Worm (Caenorhabditis elegans) whole organism, L4 larva: ENCODE results near the gene F38E9.6.

Experiments used
- D1046.2 ChIP-seq: fragments of 200-800 bp; sonication (Bioruptor generic); IDR thresholded peaks from 2 replicates; pipeline ENCODE4 v1.3.6; 2022; ENCODE audit warnings: missing genetic modification characterization, missing compliant biosample characterization
- F26F4.8 ChIP-seq: fragments of 200-800 bp; sonication (Bioruptor generic); conservative IDR thresholded peaks from 2 replicates; pipeline ENCODE4 v1.3.6; 2022; ENCODE audit warnings: missing genetic modification characterization, missing compliant biosample characterization
- F44E2.7 ChIP-seq: fragments of 200-800 bp; sonication (Bioruptor generic); IDR thresholded peaks from 2 replicates; pipeline ENCODE4 v2.1.2; 2022; ENCODE audit warnings: missing genetic modification characterization, missing compliant biosample characterization
- R02D3.7 ChIP-seq: fragments of 150-350 bp; sonication (generic microtip); optimal IDR thresholded peaks from 3 replicates; lab custom pipeline; 2014; ENCODE audit warnings: missing biosample characterization, missing genetic modification characterization
- Y48G9A.11 ChIP-seq: fragments of 200-800 bp; sonication (Bioruptor generic); IDR thresholded peaks from 2 replicates; pipeline ENCODE4 v1.3.6; 2022; ENCODE audit warnings: missing genetic modification reagents, missing genetic modification characterization, missing compliant biosample characterization
- Y75B8A.6 ChIP-seq: fragments of 200-800 bp; sonication (Bioruptor generic); IDR thresholded peaks from 2 replicates; pipeline ENCODE4 v1.3.6; 2022; ENCODE audit warnings: missing genetic modification reagents, missing genetic modification characterization, missing compliant biosample characterization
- aha-1 ChIP-seq: fragments of 150-350 bp; peaks from one replicate; lab custom pipeline; 2014; ENCODE audit warnings: missing biosample characterization, missing genetic modification characterization
- aly-2 ChIP-seq: sonication (generic microtip); optimal IDR thresholded peaks from 2 replicates; lab custom pipeline; 2018; ENCODE audit warnings: missing biosample characterization, missing genetic modification characterization
- arid-1 ChIP-seq: fragments of 200-800 bp; sonication (Bioruptor generic); conservative IDR thresholded peaks from 2 replicates; pipeline ENCODE4 v1.3.6; 2022; ENCODE audit warnings: missing genetic modification reagents, missing genetic modification characterization, missing compliant biosample characterization
- attf-4 ChIP-seq: sonication (generic microtip); optimal IDR thresholded peaks from 3 replicates; lab custom pipeline; 2017; ENCODE audit warnings: missing biosample characterization, missing genetic modification characterization
- ceh-20 ChIP-seq: fragments of 200-800 bp; sonication (Bioruptor generic); IDR thresholded peaks from 2 replicates; pipeline ENCODE4 v1.3.6; 2022; ENCODE audit warnings: missing genetic modification reagents, missing genetic modification characterization, missing compliant biosample characterization
- ceh-44 ChIP-seq: fragments of 200-800 bp; sonication (Bioruptor generic); IDR thresholded peaks from 2 replicates; pipeline ENCODE4 v1.3.6; 2022; ENCODE audit warnings: missing genetic modification reagents, missing genetic modification characterization, missing compliant biosample characterization
- ceh-82 ChIP-seq: sonication (generic microtip); optimal IDR thresholded peaks from 2 replicates; lab custom pipeline; 2017; ENCODE audit warnings: missing biosample characterization, missing genetic modification characterization
- ces-1 ChIP-seq: fragments of 150-350 bp; sonication (generic microtip); optimal IDR thresholded peaks from 4 replicates; lab custom pipeline; 2014; ENCODE audit warnings: missing biosample characterization, missing genetic modification reagents, missing genetic modification characterization
- cey-2 ChIP-seq: sonication (generic microtip); optimal IDR thresholded peaks from 3 replicates; lab custom pipeline; 2017; ENCODE audit warnings: missing genetic modification characterization, mild to moderate bottlenecking, missing compliant biosample characterization, antibody characterized with exemption, borderline replicate concordance; ENCODE audit not compliant: insufficient read depth
- dmd-6 ChIP-seq: fragments of 200-800 bp; sonication (Bioruptor generic); IDR thresholded peaks from 2 replicates; pipeline ENCODE4 v1.3.6; 2022; ENCODE audit warnings: missing genetic modification reagents, missing genetic modification characterization, missing compliant biosample characterization
- dmd-9 ChIP-seq: fragments of 200-800 bp; sonication (Bioruptor generic); IDR thresholded peaks from 2 replicates; pipeline ENCODE4 v1.3.6; 2022; ENCODE audit warnings: missing genetic modification reagents, missing genetic modification characterization, missing compliant biosample characterization
- dve-1 ChIP-seq: sonication (generic microtip); optimal IDR thresholded peaks from 2 replicates; lab custom pipeline; 2017; ENCODE audit warnings: antibody characterized with exemption, mild to moderate bottlenecking, missing genetic modification characterization, missing compliant biosample characterization; ENCODE audit not compliant: insufficient read depth
- egl-27 ChIP-seq: sonication (generic microtip); optimal IDR thresholded peaks from 3 replicates; lab custom pipeline; 2017; ENCODE audit warnings: missing biosample characterization, missing genetic modification reagents, missing genetic modification characterization
- egl-43 ChIP-seq: fragments of 200-800 bp; sonication (Bioruptor generic); IDR thresholded peaks from 2 replicates; pipeline ENCODE4 v1.3.6; 2022; ENCODE audit warnings: missing genetic modification reagents, missing genetic modification characterization, missing compliant biosample characterization
- fkh-10 ChIP-seq: fragments of 150-350 bp; optimal IDR thresholded peaks from 2 replicates; lab custom pipeline; 2014; ENCODE audit warnings: missing biosample characterization, missing genetic modification reagents, missing genetic modification characterization
- gei-8 ChIP-seq: fragments of 200-800 bp; sonication (Bioruptor generic); optimal IDR thresholded peaks from 2 replicates; lab custom pipeline; 2018; ENCODE audit warnings: mild to moderate bottlenecking, missing genetic modification characterization, missing compliant biosample characterization
- hlh-11 ChIP-seq: fragments of 200-800 bp; sonication (Bioruptor generic); optimal IDR thresholded peaks from 2 replicates; lab custom pipeline; 2018; ENCODE audit warnings: mild to moderate bottlenecking, missing genetic modification characterization, missing compliant biosample characterization
- hmg-1.1 ChIP-seq: fragments of 200-800 bp; sonication (Bioruptor generic); IDR thresholded peaks from 2 replicates; pipeline ENCODE4 v1.3.6; 2022; ENCODE audit warnings: missing genetic modification reagents, missing genetic modification characterization, missing compliant biosample characterization
- lin-39 ChIP-seq: fragments of 150-350 bp; optimal IDR thresholded peaks from 2 replicates; lab custom pipeline; 2014; ENCODE audit warnings: missing biosample characterization, missing genetic modification reagents, missing genetic modification characterization
- lsy-2 ChIP-seq, 2 experiments: fragments of 150-350 bp in 1 of 2; sonication (generic microtip) in 1 of 2; optimal IDR thresholded peaks; 2 replicates each; lab custom pipeline; 2014 to 2017; ENCODE audit warnings: missing biosample characterization in 2 of 2, missing genetic modification characterization in 2 of 2
- madf-5 ChIP-seq, 2 experiments: fragments of 200-800 bp; sonication (Bioruptor generic); IDR thresholded peaks; 2 replicates each; pipeline ENCODE4 v1.3.6; 2022; ENCODE audit warnings: missing compliant biosample characterization in 2 of 2, missing genetic modification characterization in 2 of 2
- madf-9 ChIP-seq: fragments of 200-800 bp; sonication (Bioruptor generic); conservative IDR thresholded peaks from 2 replicates; pipeline ENCODE4 v1.3.6; 2022; ENCODE audit warnings: missing genetic modification reagents, missing genetic modification characterization, missing compliant biosample characterization
- mdl-1 ChIP-seq, 2 experiments: fragments of 150-350 bp in 1 of 2; sonication (generic microtip) in 1 of 2; optimal IDR thresholded peaks; 2 replicates each; lab custom pipeline; 2014 to 2017; ENCODE audit warnings: missing biosample characterization in 2 of 2, missing genetic modification characterization in 2 of 2
- mdt-29 ChIP-seq: fragments of 200-800 bp; sonication (Bioruptor generic); IDR thresholded peaks from 2 replicates; pipeline ENCODE4 v1.3.6; 2022; ENCODE audit warnings: missing genetic modification reagents, missing genetic modification characterization, missing compliant biosample characterization
- mep-1 ChIP-seq: fragments of 150-350 bp; sonication (generic microtip); optimal IDR thresholded peaks from 3 replicates; lab custom pipeline; 2014; ENCODE audit warnings: missing biosample characterization, missing genetic modification characterization
- mxl-2 ChIP-seq: fragments of 200-800 bp; sonication (Bioruptor generic); conservative IDR thresholded peaks from 2 replicates; pipeline ENCODE4 v1.3.6; 2022; ENCODE audit warnings: missing genetic modification reagents, missing genetic modification characterization, missing compliant biosample characterization
- mxl-3 ChIP-seq: fragments of 200-800 bp; sonication (Bioruptor generic); optimal IDR thresholded peaks from 2 replicates; lab custom pipeline; 2018; ENCODE audit warnings: mild to moderate bottlenecking, missing genetic modification characterization, missing compliant biosample characterization
- nhr-102 ChIP-seq: sonication (generic microtip); optimal IDR thresholded peaks from 2 replicates; lab custom pipeline; 2016; ENCODE audit warnings: mild to moderate bottlenecking, missing genetic modification characterization, moderate library complexity, missing compliant biosample characterization
- nhr-237 ChIP-seq: sonication (generic microtip); optimal IDR thresholded peaks from 2 replicates; lab custom pipeline; 2017; ENCODE audit warnings: missing biosample characterization, missing genetic modification characterization
- nhr-25 ChIP-seq: sonication (generic microtip); optimal IDR thresholded peaks from 2 replicates; lab custom pipeline; 2017; ENCODE audit warnings: missing genetic modification characterization, mild to moderate bottlenecking, missing compliant biosample characterization, antibody characterized with exemption, moderate library complexity, borderline replicate concordance; ENCODE audit not compliant: insufficient read depth
- nhr-28 ChIP-seq: fragments of 150-350 bp; optimal IDR thresholded peaks from 2 replicates; lab custom pipeline; 2014; ENCODE audit warnings: missing biosample characterization, missing genetic modification characterization
- nhr-42 ChIP-seq: fragments of 200-800 bp; sonication (Bioruptor generic); IDR thresholded peaks from 2 replicates; pipeline ENCODE4 v1.3.6; 2022; ENCODE audit warnings: missing genetic modification characterization, missing compliant biosample characterization
- nhr-48 ChIP-seq: sonication (generic microtip); optimal IDR thresholded peaks from 2 replicates; lab custom pipeline; 2016; ENCODE audit warnings: mild to moderate bottlenecking, missing genetic modification characterization, missing compliant biosample characterization
- php-3 ChIP-seq: fragments of 200-800 bp; sonication (Bioruptor generic); IDR thresholded peaks from 2 replicates; pipeline ENCODE4 v1.3.6; 2022; ENCODE audit warnings: missing genetic modification reagents, missing genetic modification characterization, missing compliant biosample characterization
- pqm-1 ChIP-seq: sonication (generic microtip); optimal IDR thresholded peaks from 2 replicates; lab custom pipeline; 2017; ENCODE audit warnings: missing biosample characterization, missing genetic modification characterization
- set-16 ChIP-seq: fragments of 200-800 bp; sonication (Bioruptor generic); IDR thresholded peaks from 2 replicates; pipeline ENCODE4 v1.3.6; 2022; ENCODE audit warnings: missing genetic modification reagents, missing genetic modification characterization, missing compliant biosample characterization
- snpc-1.2 ChIP-seq: fragments of 200-800 bp; sonication (Bioruptor generic); IDR thresholded peaks from 2 replicates; pipeline ENCODE4 v1.3.6; 2022; ENCODE audit warnings: missing genetic modification reagents, missing genetic modification characterization, missing compliant biosample characterization
- tag-97 ChIP-seq: fragments of 200-800 bp; sonication (Bioruptor generic); IDR thresholded peaks from 2 replicates; pipeline ENCODE4 v1.3.6; 2022; ENCODE audit warnings: missing genetic modification characterization, missing compliant biosample characterization
- tra-1 ChIP-seq: fragments of 200-800 bp; sonication (Bioruptor generic); IDR thresholded peaks from 2 replicates; pipeline ENCODE4 v1.3.6; 2022; ENCODE audit warnings: missing genetic modification reagents, missing genetic modification characterization, missing compliant biosample characterization
- vab-7 ChIP-seq: fragments of 200-800 bp; sonication (Bioruptor generic); IDR thresholded peaks from 2 replicates; pipeline ENCODE4 v1.3.6; 2022; ENCODE audit warnings: missing genetic modification reagents, missing genetic modification characterization, missing compliant biosample characterization
- zag-1 ChIP-seq: fragments of 150-350 bp; optimal IDR thresholded peaks from 2 replicates; lab custom pipeline; 2014; ENCODE audit warnings: missing biosample characterization, missing genetic modification characterization
- zfp-3 ChIP-seq: fragments of 200-800 bp; sonication (Bioruptor generic); conservative IDR thresholded peaks from 2 replicates; pipeline ENCODE4 v1.3.6; 2022; ENCODE audit warnings: missing genetic modification reagents, missing genetic modification characterization, missing compliant biosample characterization
- zip-2 ChIP-seq: fragments of 150-350 bp; optimal IDR thresholded peaks from 2 replicates; lab custom pipeline; 2014; ENCODE audit warnings: missing biosample characterization, missing genetic modification characterization
- ztf-7 ChIP-seq: fragments of 150-350 bp; optimal IDR thresholded peaks from 2 replicates; lab custom pipeline; 2014; ENCODE audit warnings: missing biosample characterization, missing genetic modification characterization

The F38E9.6 gene

ce11 chrX:16403424-16403823 lies 28.8 kb upstream of the F38E9.6 start:
- TF ChIP-seq tra-1 (GFP tag; lab: Robert Waterston, UW) (0 out of 2 replicates have a peak, but pooled peaks have one; percentile 43), set-16 (GFP tag; lab: Robert Waterston, UW) (peak; percentile 97), dmd-9 (no peak), mxl-3 (GFP tag; lab: Kevin White, UChicago) (peak; percentile 34), D1046.2 (GFP tag; lab: Robert Waterston, UW) (no peak), mdt-29 (GFP tag; lab: Robert Waterston, UW) (no peak), hlh-11 (peak; percentile 34), Y48G9A.11 (GFP tag; lab: Robert Waterston, UW) (0 out of 2 replicates have a peak, but pooled peaks have one; percentile 35), egl-43 (GFP tag; lab: Robert Waterston, UW) (0 out of 2 replicates have a peak, but pooled peaks have one; percentile 48)

- TF ChIP-seq dmd-6 (GFP tag; lab: Robert Waterston, UW) (peak; percentile 69), F44E2.7 (no peak), nhr-28 (tag; lab: Kevin White, UChicago) (peak; percentile 20), nhr-237 (tag; lab: Kevin White, UChicago) (no peak), ztf-7 (tag; lab: Kevin White, UChicago) (no peak), gei-8 (no peak), mxl-2 (GFP tag; lab: Robert Waterston, UW) (no peak), egl-27 (tag; lab: Kevin White, UChicago) (no peak), arid-1 (GFP tag; lab: Robert Waterston, UW) (no peak), Y75B8A.6 (GFP tag; lab: Robert Waterston, UW) (no peak), tag-97 (GFP tag; lab: Robert Waterston, UW) (no peak), pqm-1 (tag; lab: Kevin White, UChicago) (no peak), F26F4.8 (GFP tag; lab: Robert Waterston, UW) (no peak), nhr-25 (no peak), lsy-2 (tag; optimal IDR thresholded peaks at IDR 0.05; lab: Kevin White, UChicago) (no peak), hmg-1.1 (GFP tag; lab: Robert Waterston, UW) (no peak), zfp-3 (no peak), R02D3.7 (tag; lab: Kevin White, UChicago) (no peak), zip-2 (tag; lab: Kevin White, UChicago) (no peak), hlh-11 (peak; percentile 53), ces-1 (no peak), dve-1 (tag; lab: Kevin White, UChicago) (peak; percentile 78), aha-1 (tag; lab: Kevin White, UChicago) (peak; percentile 33), madf-5 (GFP tag; IDR thresholded peaks at IDR 0.05; lab: Robert Waterston, UW) (no peak), ceh-82 (tag; lab: Kevin White, UChicago) (no peak), lin-39 (tag; lab: Kevin White, UChicago) (no peak), fkh-10 (no peak), attf-4 (tag; lab: Kevin White, UChicago) (no peak), madf-9 (no peak), cey-2 (tag; lab: Kevin White, UChicago) (no peak), nhr-48 (tag; lab: Kevin White, UChicago) (no peak), php-3 (peak; percentile 92), nhr-102 (tag; lab: Kevin White, UChicago) (no peak), egl-43 (GFP tag; lab: Robert Waterston, UW) (no peak), zag-1 (no peak), ceh-44 (GFP tag; lab: Robert Waterston, UW) (no peak), ceh-20 (peak; percentile 17; the same call in 1 of the 2 replicates), aly-2 (tag; lab: Kevin White, UChicago) (no peak), mdl-1 (tag; optimal IDR thresholded peaks at IDR 0.05; lab: Kevin White, UChicago) (peak in 1 of 2 experiments; percentile 57), vab-7 (GFP tag; lab: Robert Waterston, UW) (no peak), snpc-1.2 (GFP tag; lab: Robert Waterston, UW) (no peak), nhr-42 (GFP tag; lab: Robert Waterston, UW) (no peak), mep-1 (tag; lab: Kevin White, UChicago) (peak; percentile 9)
Measured at ce11 chrX:16404815-16405214, 27.4 kb upstream of the F38E9.6 start.
